Fruit fly (Drosophila melanogaster): ENCODE results near the gene CG33189.

Gene CG33189

dm6 chr3R:8792463-8793175, 12.0 kb upstream of the CG33189 start (continued):
- TF ChIP-seq bbx (GFP tag; IDR thresholded peaks at IDR 0.05; ENCODE audit: partially characterized antibody) (0 out of 2 replicates have a peak, but pooled peaks have one; percentile 10), jigr1 (GFP tag; IDR thresholded peaks at IDR 0.05) (no peak), Blimp-1 (GFP tag; optimal IDR thresholded peaks at IDR 0.05) (peak; percentile 87), kni (GFP tag; optimal IDR thresholded peaks at IDR 0.05) (peak; percentile 50), CG2120 (GFP tag; optimal IDR thresholded peaks at IDR 0.05) (no peak), CG10462 (GFP tag; optimal IDR thresholded peaks at IDR 0.05) (no peak), pb (GFP tag; optimal IDR thresholded peaks at IDR 0.05) (no peak), CG11695 (GFP tag; IDR thresholded peaks at IDR 0.05) (no peak), bsh (GFP tag; optimal IDR thresholded peaks at IDR 0.05) (peak in 1 of 2 experiments; percentile 84), CG2116 (GFP tag; optimal IDR thresholded peaks at IDR 0.05) (no peak)

dm6 chr3R:8788722-8789400, 8.3 kb upstream of the CG33189 start:
- TF ChIP-seq CG6683 (GFP tag; optimal IDR thresholded peaks at IDR 0.05) (no peak), al (GFP tag; IDR thresholded peaks at IDR 0.05) (no peak), maf-S (GFP tag; optimal IDR thresholded peaks at IDR 0.05) (no peak), fru (optimal IDR thresholded peaks at IDR 0.05) (no peak), onecut (GFP tag; IDR thresholded peaks at IDR 0.05) (0 out of 2 replicates have a peak, but pooled peaks have one; percentile 22), CG18599 (GFP tag; optimal IDR thresholded peaks at IDR 0.05) (peak; percentile 13), inv (GFP tag; IDR thresholded peaks at IDR 0.05; ENCODE audit: partially characterized antibody) (no peak), CG15479 (GFP tag; optimal IDR thresholded peaks at IDR 0.05) (no peak), ATbp (GFP tag; optimal IDR thresholded peaks at IDR 0.05) (peak; percentile 63), MESR4 (GFP tag; optimal IDR thresholded peaks at IDR 0.05) (no peak), CG14014 (GFP tag; IDR thresholded peaks at IDR 0.05) (peak; percentile 28; the same call in 1 of the 2 replicates), row (GFP tag; IDR thresholded peaks at IDR 0.05) (peak; percentile 52), vfl (GFP tag; optimal IDR thresholded peaks at IDR 0.05) (no peak), CG17359 (tag; optimal IDR thresholded peaks at IDR 0.05) (peak; percentile 70), gsb-n (tag; optimal IDR thresholded peaks at IDR 0.05) (peak; percentile 2), CG1792 (GFP tag; optimal IDR thresholded peaks at IDR 0.05) (no peak), lilli (GFP tag; optimal IDR thresholded peaks at IDR 0.05) (no peak), CG32772 (GFP tag; IDR thresholded peaks at IDR 0.05) (peak; percentile 71), kni (GFP tag; optimal IDR thresholded peaks at IDR 0.05) (no peak), bbx (GFP tag; IDR thresholded peaks at IDR 0.05; ENCODE audit: partially characterized antibody) (no peak), CG4820 (GFP tag; optimal IDR thresholded peaks at IDR 0.05) (peak; percentile 31), CG33557 (GFP tag; optimal IDR thresholded peaks at IDR 0.05) (no peak), Opbp (GFP tag; IDR thresholded peaks at IDR 0.05; ENCODE audit: partially characterized antibody) (no peak), lola (GFP tag; optimal IDR thresholded peaks at IDR 0.05) (peak in 1 of 3 experiments; percentile 7), Hr39 (optimal IDR thresholded peaks at IDR 0.05) (no peak), CG2129 (GFP tag; IDR thresholded peaks at IDR 0.05; ENCODE audit: partially characterized antibody) (no peak), CG32532 (GFP tag; IDR thresholded peaks at IDR 0.05) (peak; percentile 55; the same call in 1 of the 2 replicates), cas (GFP tag; IDR thresholded peaks at IDR 0.05) (no peak), pzg (GFP tag; optimal IDR thresholded peaks at IDR 0.05) (no peak), Awh (GFP tag; IDR thresholded peaks at IDR 0.05) (no peak; the same call in 1 of the 2 replicates), gem (tag; optimal IDR thresholded peaks at IDR 0.05) (peak; percentile 72), CG7357 (GFP tag; IDR thresholded peaks at IDR 0.05) (no peak), slp2 (GFP tag; optimal IDR thresholded peaks at IDR 0.05) (peak; percentile 5), CG6272 (GFP tag; IDR thresholded peaks at IDR 0.05) (peak; percentile 31; the same call in 1 of the 2 replicates), hbn (GFP tag; IDR thresholded peaks at IDR 0.05; ENCODE audit: partially characterized antibody) (no peak), sd (tag; optimal IDR thresholded peaks at IDR 0.05) (no peak), NFAT (GFP tag; IDR thresholded peaks at IDR 0.05) (0 out of 2 replicates have a peak, but pooled peaks have one; percentile 5), CG10274 (GFP tag; optimal IDR thresholded peaks at IDR 0.05) (no peak)

Data from whole organism, embryonic.